Fruit fly (Drosophila melanogaster): Measurements from ENCODE around the gene aop.

DNA sequence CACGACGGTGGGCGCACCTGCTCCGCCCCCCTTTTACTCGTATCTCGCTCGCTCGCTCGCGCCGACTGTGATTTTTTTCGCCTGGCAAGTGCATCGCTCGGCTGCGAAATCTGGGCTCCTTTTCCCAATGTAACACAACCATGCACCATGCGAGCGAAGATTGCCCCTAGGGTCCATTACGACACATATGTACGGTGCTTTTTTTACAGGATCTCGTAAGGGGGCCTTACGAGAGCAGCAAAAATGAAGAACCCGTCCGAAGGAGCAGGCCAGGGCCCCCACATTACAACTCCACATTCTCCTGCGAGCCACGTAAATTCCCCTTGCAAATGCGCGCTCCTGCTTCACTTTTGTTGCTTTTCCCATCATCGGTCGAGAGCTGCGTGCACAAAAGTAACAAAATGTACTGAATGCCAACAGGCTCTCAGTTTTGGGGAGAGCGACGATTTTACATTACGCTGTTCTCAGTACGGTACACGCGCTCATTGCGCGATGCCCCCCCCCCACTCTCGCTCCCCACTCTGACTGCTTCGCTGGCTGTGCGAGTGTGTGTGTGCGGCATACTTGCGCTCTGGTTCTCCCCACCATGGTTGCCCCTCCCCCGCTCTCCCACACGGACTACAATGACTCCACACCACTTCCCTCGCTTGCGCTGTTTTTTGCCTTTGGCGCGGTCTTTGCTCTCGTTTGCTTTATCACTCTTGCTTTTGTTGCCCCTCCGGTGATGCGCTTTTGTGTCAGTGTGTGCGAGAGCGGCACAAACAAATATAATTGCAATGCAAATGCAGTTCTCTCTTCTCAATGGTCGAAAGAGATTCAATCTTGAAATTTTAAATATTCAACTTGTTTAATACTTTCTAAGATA lies 24.5 kb upstream of the aop start:
- TF ChIP-seq vri (GFP tag; optimal IDR thresholded peaks at IDR 0.05) (peak; percentile 80), CG6792 (GFP tag; optimal IDR thresholded peaks at IDR 0.05) (peak; percentile 45), spab (GFP tag; optimal IDR thresholded peaks at IDR 0.05) (peak; percentile 10), CG32006 (GFP tag; optimal IDR thresholded peaks at IDR 0.05) (peak; percentile 59), net (GFP tag; optimal IDR thresholded peaks at IDR 0.05) (peak; percentile 60), CG3032 (tag; optimal IDR thresholded peaks at IDR 0.05) (peak; percentile 45), ss (GFP tag; optimal IDR thresholded peaks at IDR 0.05) (peak; percentile 72 to 90), dsx (GFP tag; optimal IDR thresholded peaks at IDR 0.05; ENCODE audit: poor library complexity, severe bottlenecking) (peak; percentile 85), lz (GFP tag; optimal IDR thresholded peaks at IDR 0.05) (peak; percentile 4), Sox15 (GFP tag; optimal IDR thresholded peaks at IDR 0.05) (no peak), Lpt (GFP tag; optimal IDR thresholded peaks at IDR 0.05) (peak; percentile 92), cyc (GFP tag; optimal IDR thresholded peaks at IDR 0.05) (no peak), CG8632 (GFP tag; optimal IDR thresholded peaks at IDR 0.05) (no peak)
